Worm (Caenorhabditis elegans): ENCODE data around the gene fkh-2.

The fkh-2 gene

ce11 chrX:3696603-3697002 is 45.5 kb downstream of the fkh-2 start, which contains the start of gene C01C4.3:
TSS of gene C01C4.3 (plus strand) at chrX:3696903.
- no peak for TF ChIP-seq peb-1 (tag; optimal IDR thresholded peaks at IDR 0.05)
- no peak for TF ChIP-seq aly-2 (tag; optimal IDR thresholded peaks at IDR 0.05)

- TF ChIP-seq nhr-77 (tag; optimal IDR thresholded peaks at IDR 0.05) = no peak
- no peak for TF ChIP-seq zag-1 (tag; optimal IDR thresholded peaks at IDR 0.05)
- TF ChIP-seq peb-1 (tag; optimal IDR thresholded peaks at IDR 0.05) = no peak
- no peak for TF ChIP-seq alr-1 (tag; optimal IDR thresholded peaks at IDR 0.05)
- no peak for TF ChIP-seq ztf-4 (tag; optimal IDR thresholded peaks at IDR 0.05)
- TF ChIP-seq ztf-1 (GFP tag; conservative IDR thresholded peaks at IDR 0.05) = no peak
- no peak for TF ChIP-seq sma-9 (GFP tag; optimal IDR thresholded peaks at IDR 0.05)
- no peak for TF ChIP-seq sma-9 (tag; optimal IDR thresholded peaks at IDR 0.05)
- no peak for TF ChIP-seq lsy-2 (tag; optimal IDR thresholded peaks at IDR 0.05)
- no peak for TF ChIP-seq elt-3 (tag; optimal IDR thresholded peaks at IDR 0.05)
- no peak for TF ChIP-seq egl-27 (tag; optimal IDR thresholded peaks at IDR 0.05)
- no peak for TF ChIP-seq nhr-11 (tag; optimal IDR thresholded peaks at IDR 0.05)
- no peak for TF ChIP-seq snpc-4 (tag; optimal IDR thresholded peaks at IDR 0.05)
- no peak for TF ChIP-seq nhr-21 (tag; optimal IDR thresholded peaks at IDR 0.05)
- no peak for TF ChIP-seq fos-1 (tag; optimal IDR thresholded peaks at IDR 0.05)
- TF ChIP-seq mbf-1 (tag; optimal IDR thresholded peaks at IDR 0.05) = no peak
- TF ChIP-seq sma-3 (GFP tag; optimal IDR thresholded peaks at IDR 0.05) = no peak
- TF ChIP-seq unc-55 (GFP tag; optimal IDR thresholded peaks at IDR 0.05) = no peak
- TF ChIP-seq sem-4 (tag; optimal IDR thresholded peaks at IDR 0.05) = no peak
Observed at ce11 chrX:3695826-3696225, 46.3 kb downstream of the fkh-2 start.

ce11 chrX:3694172-3694571 is 48.0 kb downstream of the fkh-2 start:
- TF ChIP-seq sem-4 (tag; optimal IDR thresholded peaks at IDR 0.05) = peak; percentile 39
- TF ChIP-seq F13H6.1 (tag; optimal IDR thresholded peaks at IDR 0.05) = peak; percentile 65
- TF ChIP-seq ceh-16 (tag; optimal IDR thresholded peaks at IDR 0.05) = no peak
- no peak for TF ChIP-seq ama-1 (optimal IDR thresholded peaks at IDR 0.05)
- TF ChIP-seq mab-5 (tag; optimal IDR thresholded peaks at IDR 0.05) = no peak
- TF ChIP-seq crh-2 (tag; optimal IDR thresholded peaks at IDR 0.05) = peak; percentile 88
- TF ChIP-seq nhr-237 (tag; optimal IDR thresholded peaks at IDR 0.05) = no peak
- no peak for TF ChIP-seq unc-39 (tag; optimal IDR thresholded peaks at IDR 0.05)
- peak; percentile 60 for TF ChIP-seq unc-55 (GFP tag; optimal IDR thresholded peaks at IDR 0.05)
- TF ChIP-seq nhr-10 (tag; optimal IDR thresholded peaks at IDR 0.05) = no peak
- peak; percentile 22 for TF ChIP-seq egl-27 (tag; optimal IDR thresholded peaks at IDR 0.05)
- TF ChIP-seq nhr-12 (tag; optimal IDR thresholded peaks at IDR 0.05) = no peak
- peak in 1 of 2 experiments; percentile 53 for TF ChIP-seq lsy-2 (tag; optimal IDR thresholded peaks at IDR 0.05)
- no peak for TF ChIP-seq nhr-11 (tag; optimal IDR thresholded peaks at IDR 0.05)
- no peak for TF ChIP-seq alr-1 (tag; optimal IDR thresholded peaks at IDR 0.05)
- TF ChIP-seq snpc-4 (tag; optimal IDR thresholded peaks at IDR 0.05) = no peak
- TF ChIP-seq nhr-77 (tag; optimal IDR thresholded peaks at IDR 0.05) = no peak
- TF ChIP-seq lin-11 (tag; optimal IDR thresholded peaks at IDR 0.05) = peak; percentile 17
- no peak for TF ChIP-seq ztf-1 (GFP tag; conservative IDR thresholded peaks at IDR 0.05)
- no peak for TF ChIP-seq nhr-21 (tag; optimal IDR thresholded peaks at IDR 0.05)
- no peak for TF ChIP-seq elt-3 (tag; optimal IDR thresholded peaks at IDR 0.05)
- peak; percentile 65 for TF ChIP-seq C34F6.9 (tag; optimal IDR thresholded peaks at IDR 0.05)
- TF ChIP-seq zag-1 (tag; optimal IDR thresholded peaks at IDR 0.05) = peak; percentile 54
- TF ChIP-seq mdl-1 (tag; optimal IDR thresholded peaks at IDR 0.05) = peak in 1 of 2 experiments; percentile 32
- peak; percentile 14 for TF ChIP-seq sma-9 (GFP tag; optimal IDR thresholded peaks at IDR 0.05)
- no peak for TF ChIP-seq sma-9 (tag; optimal IDR thresholded peaks at IDR 0.05)
- no peak for TF ChIP-seq ztf-11 (tag; optimal IDR thresholded peaks at IDR 0.05)
- no peak for TF ChIP-seq lin-13 (GFP tag; optimal IDR thresholded peaks at IDR 0.05)
- no peak for TF ChIP-seq nhr-6 (tag; optimal IDR thresholded peaks at IDR 0.05)
- TF ChIP-seq ceh-82 (tag; optimal IDR thresholded peaks at IDR 0.05) = no peak
- peak; percentile 85 for TF ChIP-seq nhr-129 (tag; optimal IDR thresholded peaks at IDR 0.05)
- no peak for TF ChIP-seq nhr-25 (tag; optimal IDR thresholded peaks at IDR 0.05)

ce11 chrX:3693138-3693537 is 49.0 kb downstream of the fkh-2 start, which contains the start of gene C02F12.8:
TSS of gene C02F12.8 (minus strand) at chrX:3693238.
- no peak for TF ChIP-seq lin-39 (tag; optimal IDR thresholded peaks at IDR 0.05)
- no peak for TF ChIP-seq ceh-82 (tag; optimal IDR thresholded peaks at IDR 0.05)
- TF ChIP-seq nhr-11 (tag; optimal IDR thresholded peaks at IDR 0.05) = no peak
- no peak for TF ChIP-seq peb-1 (tag; optimal IDR thresholded peaks at IDR 0.05)
- no peak for TF ChIP-seq nhr-21 (tag; optimal IDR thresholded peaks at IDR 0.05)
- TF ChIP-seq mab-5 (tag; optimal IDR thresholded peaks at IDR 0.05) = no peak
- no peak for TF ChIP-seq elt-3 (tag; optimal IDR thresholded peaks at IDR 0.05)
- no peak for TF ChIP-seq unc-39 (tag; optimal IDR thresholded peaks at IDR 0.05)
- TF ChIP-seq mbf-1 (tag; optimal IDR thresholded peaks at IDR 0.05) = no peak
- TF ChIP-seq elt-1 (tag; optimal IDR thresholded peaks at IDR 0.05) = no peak
- TF ChIP-seq zag-1 (tag; optimal IDR thresholded peaks at IDR 0.05) = no peak
- no peak for TF ChIP-seq sem-4 (tag; optimal IDR thresholded peaks at IDR 0.05)
- no peak for TF ChIP-seq mdl-1 (tag; optimal IDR thresholded peaks at IDR 0.05)
- no peak for TF ChIP-seq snpc-4 (tag; optimal IDR thresholded peaks at IDR 0.05)
- TF ChIP-seq ztf-4 (tag; optimal IDR thresholded peaks at IDR 0.05) = no peak
- TF ChIP-seq F13H6.1 (tag; optimal IDR thresholded peaks at IDR 0.05) = no peak
- no peak for TF ChIP-seq nhr-6 (tag; optimal IDR thresholded peaks at IDR 0.05)
- no peak for TF ChIP-seq Y55F3AM.14 (GFP tag; optimal IDR thresholded peaks at IDR 0.05)
- TF ChIP-seq nhr-23 (tag; optimal IDR thresholded peaks at IDR 0.05) = no peak
- no peak for TF ChIP-seq egl-27 (tag; optimal IDR thresholded peaks at IDR 0.05)
